Worm (Caenorhabditis elegans) whole organism, L1 larva: Measurements from ENCODE around the gene cutl-3.

Source experiments
- C04F5.9 ChIP-seq: sonication (generic microtip); optimal IDR thresholded peaks from 2 replicates; lab custom pipeline; 2016; ENCODE audit warnings: missing genetic modification characterization, missing compliant biosample characterization
- Y116A8C.19 ChIP-seq: sonication (generic microtip); optimal IDR thresholded peaks from 2 replicates; lab custom pipeline; 2016; ENCODE audit warnings: missing compliant biosample characterization, missing genetic modification characterization, borderline replicate concordance
- alr-1 ChIP-seq: fragments of 200-800 bp; sonication (Bioruptor generic); optimal IDR thresholded peaks from 2 replicates; lab custom pipeline; 2018; ENCODE audit warnings: borderline replicate concordance, mild to moderate bottlenecking, missing genetic modification characterization, missing compliant biosample characterization
- aly-2 ChIP-seq: fragments of 150-350 bp; optimal IDR thresholded peaks from 2 replicates; lab custom pipeline; 2014; ENCODE audit warnings: missing biosample characterization, missing genetic modification characterization
- ama-1 ChIP-seq: fragments of 150-350 bp; optimal IDR thresholded peaks from 2 replicates; lab custom pipeline; 2014
- blmp-1 ChIP-seq: fragments of 150-350 bp; optimal IDR thresholded peaks from 2 replicates; lab custom pipeline; 2014; ENCODE audit warnings: missing biosample characterization, missing genetic modification characterization
- ceh-63 ChIP-seq: fragments of 200-800 bp; sonication (Bioruptor generic); optimal IDR thresholded peaks from 2 replicates; lab custom pipeline; 2018; ENCODE audit warnings: mild to moderate bottlenecking, missing genetic modification characterization, missing compliant biosample characterization
- ceh-8 ChIP-seq: fragments of 200-800 bp; sonication (Bioruptor generic); optimal IDR thresholded peaks from 2 replicates; lab custom pipeline; 2018; ENCODE audit warnings: mild to moderate bottlenecking, missing genetic modification characterization, moderate library complexity, missing compliant biosample characterization
- ceh-82 ChIP-seq, 3 experiments: fragments of 150-350 bp in 1 of 3; sonication (generic microtip) in 2 of 3; optimal IDR thresholded peaks; 2 replicates each; lab custom pipeline; 2014 to 2017; ENCODE audit warnings: missing biosample characterization in 3 of 3, missing genetic modification characterization in 3 of 3
- ceh-90 ChIP-seq: sonication (generic microtip); optimal IDR thresholded peaks from 2 replicates; lab custom pipeline; 2016; ENCODE audit warnings: missing genetic modification characterization, missing compliant biosample characterization
- ces-1 ChIP-seq: fragments of 150-350 bp; optimal IDR thresholded peaks from 2 replicates; lab custom pipeline; 2014; ENCODE audit warnings: missing biosample characterization, missing genetic modification reagents, missing genetic modification characterization
- efl-1 ChIP-seq, 4 experiments: fragments of 150-350 bp; optimal IDR thresholded peaks in 3 of 4; peaks in 1 of 4; 1 replicate in 1 of 4; 2 replicates in 3 of 4; lab custom pipeline; 2014; ENCODE audit warnings: missing biosample characterization in 2 of 4, missing genetic modification characterization in 2 of 4, missing genetic modification reagents in 2 of 4
- efl-3 ChIP-seq: fragments of 200-800 bp; sonication (Bioruptor generic); optimal IDR thresholded peaks from 2 replicates; lab custom pipeline; 2018; ENCODE audit warnings: mild to moderate bottlenecking, missing genetic modification characterization, missing compliant biosample characterization
- egl-27 ChIP-seq, 2 experiments: fragments of 150-350 bp in 1 of 2; sonication (generic microtip); optimal IDR thresholded peaks; 3 replicates each; lab custom pipeline; 2017 to 2018; ENCODE audit warnings: missing biosample characterization in 2 of 2, missing genetic modification characterization in 2 of 2, missing genetic modification reagents in 2 of 2
- elt-2 ChIP-seq: sonication (generic microtip); optimal IDR thresholded peaks from 2 replicates; lab custom pipeline; 2016; ENCODE audit warnings: missing genetic modification characterization, mild to moderate bottlenecking, inconsistent platforms, missing compliant biosample characterization, missing genetic modification reagents
- elt-3 ChIP-seq, 6 experiments: fragments of 150-350 bp in 1 of 6; sonication (generic microtip); optimal IDR thresholded peaks; 2 replicates each; lab custom pipeline; 2017 to 2018; ENCODE audit warnings: missing biosample characterization in 6 of 6, missing genetic modification characterization in 6 of 6, inconsistent platforms in 1 of 6
- fkh-10 ChIP-seq: sonication (generic microtip); optimal IDR thresholded peaks from 2 replicates; lab custom pipeline; 2017; ENCODE audit warnings: missing biosample characterization, missing genetic modification reagents, missing genetic modification characterization
- fkh-4 ChIP-seq: sonication (generic microtip); optimal IDR thresholded peaks from 2 replicates; lab custom pipeline; 2016; ENCODE audit warnings: missing compliant biosample characterization, missing genetic modification characterization, borderline replicate concordance
- fkh-8 ChIP-seq: sonication (generic microtip); optimal IDR thresholded peaks from 2 replicates; lab custom pipeline; 2016; ENCODE audit warnings: mild to moderate bottlenecking, missing genetic modification characterization, missing compliant biosample characterization
- fos-1 ChIP-seq: fragments of 150-350 bp; optimal IDR thresholded peaks from 2 replicates; lab custom pipeline; 2014; ENCODE audit warnings: missing biosample characterization, missing genetic modification characterization
- hlh-17 ChIP-seq: fragments of 200-800 bp; sonication (Bioruptor generic); optimal IDR thresholded peaks from 2 replicates; lab custom pipeline; 2018; ENCODE audit warnings: missing genetic modification characterization, mild to moderate bottlenecking, missing compliant biosample characterization, moderate library complexity, borderline replicate concordance
- hlh-4 ChIP-seq: sonication (generic microtip); optimal IDR thresholded peaks from 2 replicates; lab custom pipeline; 2016; ENCODE audit warnings: mild to moderate bottlenecking, missing genetic modification characterization, missing compliant biosample characterization
- hpl-2 ChIP-seq: fragments of 150-350 bp; optimal IDR thresholded peaks from 2 replicates; lab custom pipeline; 2014; ENCODE audit warnings: missing biosample characterization, missing genetic modification reagents, missing genetic modification characterization
- isw-1 ChIP-seq: fragments of 200-800 bp; sonication (Bioruptor generic); IDR thresholded peaks from 2 replicates; pipeline ENCODE4 v1.3.6; 2022; ENCODE audit warnings: missing genetic modification characterization, missing compliant biosample characterization
- lin-13 ChIP-seq: fragments of 150-350 bp; optimal IDR thresholded peaks from 2 replicates; lab custom pipeline; 2014; ENCODE audit warnings: missing biosample characterization, missing genetic modification reagents, missing genetic modification characterization
- lin-35 ChIP-seq, 2 experiments: fragments of 150-350 bp; optimal IDR thresholded peaks; 2 replicates each; lab custom pipeline; 2014; ENCODE audit warnings: missing biosample characterization in 2 of 2, missing genetic modification characterization in 2 of 2, missing genetic modification reagents in 2 of 2
- lin-39 ChIP-seq: fragments of 150-350 bp; optimal IDR thresholded peaks from 2 replicates; lab custom pipeline; 2014; ENCODE audit warnings: missing biosample characterization, missing genetic modification reagents, missing genetic modification characterization
- lir-3 ChIP-seq: sonication (generic microtip); optimal IDR thresholded peaks from 2 replicates; lab custom pipeline; 2016; ENCODE audit warnings: mild to moderate bottlenecking, missing genetic modification characterization, moderate library complexity, missing compliant biosample characterization; ENCODE audit not compliant: poor library complexity
- mab-9 ChIP-seq: fragments of 200-800 bp; sonication (Bioruptor generic); IDR thresholded peaks from 2 replicates; pipeline ENCODE4 v1.3.6; 2022; ENCODE audit warnings: missing genetic modification reagents, missing genetic modification characterization, missing compliant biosample characterization
- mdl-1 ChIP-seq, 2 experiments: fragments of 150-350 bp; optimal IDR thresholded peaks; 2 replicates each; lab custom pipeline; 2014 to 2017; ENCODE audit warnings: missing biosample characterization in 2 of 2, missing genetic modification characterization in 2 of 2, inconsistent platforms in 1 of 2
- mef-2 ChIP-seq: fragments of 150-350 bp; optimal IDR thresholded peaks from 2 replicates; lab custom pipeline; 2014; ENCODE audit warnings: missing biosample characterization, missing genetic modification characterization
- mep-1 ChIP-seq: fragments of 150-350 bp; optimal IDR thresholded peaks from 2 replicates; lab custom pipeline; 2014; ENCODE audit warnings: missing biosample characterization, missing genetic modification characterization
- nhr-47 ChIP-seq: sonication (generic microtip); optimal IDR thresholded peaks from 2 replicates; lab custom pipeline; 2016; ENCODE audit warnings: mild to moderate bottlenecking, missing genetic modification characterization, moderate library complexity, missing compliant biosample characterization
- nhr-76 ChIP-seq: sonication (generic microtip); optimal IDR thresholded peaks from 2 replicates; lab custom pipeline; 2017; ENCODE audit warnings: missing biosample characterization, missing genetic modification characterization
- nhr-77 ChIP-seq: fragments of 150-350 bp; optimal IDR thresholded peaks from 2 replicates; lab custom pipeline; 2014; ENCODE audit warnings: missing biosample characterization, missing genetic modification characterization
- rnt-1 ChIP-seq: sonication (generic microtip); optimal IDR thresholded peaks from 2 replicates; lab custom pipeline; 2016; ENCODE audit warnings: mild to moderate bottlenecking, missing genetic modification characterization, moderate library complexity, missing compliant biosample characterization
- skn-1 ChIP-seq: fragments of 150-350 bp; optimal IDR thresholded peaks from 2 replicates; lab custom pipeline; 2014; ENCODE audit warnings: missing biosample characterization, missing genetic modification characterization
- snpc-4 ChIP-seq: fragments of 150-350 bp; optimal IDR thresholded peaks from 2 replicates; lab custom pipeline; 2014; ENCODE audit warnings: missing biosample characterization, missing genetic modification characterization
- snu-23 ChIP-seq: sonication (generic microtip); optimal IDR thresholded peaks from 2 replicates; lab custom pipeline; 2016; ENCODE audit warnings: missing genetic modification characterization, missing compliant biosample characterization
- sox-4 ChIP-seq: sonication (generic microtip); optimal IDR thresholded peaks from 2 replicates; lab custom pipeline; 2016; ENCODE audit warnings: missing genetic modification characterization, missing compliant biosample characterization
- sptf-1 ChIP-seq: fragments of 150-350 bp; optimal IDR thresholded peaks from 2 replicates; lab custom pipeline; 2014; ENCODE audit warnings: missing biosample characterization, missing genetic modification characterization
- tbx-2 ChIP-seq: sonication (generic microtip); optimal IDR thresholded peaks from 2 replicates; lab custom pipeline; 2016; ENCODE audit warnings: missing genetic modification characterization, missing compliant biosample characterization
- unc-130 ChIP-seq: fragments of 150-350 bp; optimal IDR thresholded peaks from 2 replicates; lab custom pipeline; 2017; ENCODE audit warnings: missing biosample characterization, missing genetic modification characterization, inconsistent platforms
- unc-30 ChIP-seq: sonication (generic microtip); optimal IDR thresholded peaks from 2 replicates; lab custom pipeline; 2017; ENCODE audit warnings: missing biosample characterization, missing genetic modification characterization
- unc-86 ChIP-seq: sonication (generic microtip); optimal IDR thresholded peaks from 2 replicates; lab custom pipeline; 2016; ENCODE audit warnings: missing genetic modification characterization, missing compliant biosample characterization
- unc-98 ChIP-seq: fragments of 200-800 bp; sonication (Bioruptor generic); IDR thresholded peaks from 2 replicates; pipeline ENCODE4 v1.3.6; 2022; ENCODE audit warnings: missing genetic modification characterization, missing compliant biosample characterization
- vab-15 ChIP-seq: sonication (generic microtip); optimal IDR thresholded peaks from 2 replicates; lab custom pipeline; 2017; ENCODE audit warnings: missing genotype, mild to moderate bottlenecking, missing genetic modification characterization, missing compliant biosample characterization
- zip-4 ChIP-seq: fragments of 200-800 bp; sonication (Bioruptor generic); optimal IDR thresholded peaks from 2 replicates; lab custom pipeline; 2018; ENCODE audit warnings: mild to moderate bottlenecking, missing genetic modification characterization, moderate library complexity, missing compliant biosample characterization
- ztf-4 ChIP-seq: fragments of 150-350 bp; optimal IDR thresholded peaks from 2 replicates; lab custom pipeline; 2014; ENCODE audit warnings: missing biosample characterization, missing genetic modification characterization

cutl-3 gene

DNA sequence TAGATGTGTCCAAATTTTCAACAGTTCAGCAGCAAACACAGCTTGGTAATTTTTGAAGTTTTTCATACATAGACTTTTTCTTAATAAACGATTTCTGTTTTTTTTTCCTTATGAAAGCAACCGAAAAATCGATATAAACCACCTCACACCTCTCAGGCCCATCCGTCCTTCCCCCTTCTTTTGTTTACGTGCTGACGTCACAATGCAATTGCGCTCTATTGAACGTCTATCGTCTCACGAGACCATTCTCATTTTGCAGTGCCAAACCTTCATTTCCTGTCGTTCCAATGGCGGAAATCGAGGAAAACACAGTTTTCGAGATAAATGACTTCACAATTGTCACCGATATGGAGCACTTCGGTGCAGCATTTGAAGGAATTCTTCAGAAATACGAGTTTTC is 15.7 kb downstream of the cutl-3 start, which contains the start of gene rbg-1 (continued):
- TF ChIP-seq lir-3 = peak; percentile 21
- TF ChIP-seq elt-2 (tag; lab: Kevin White, UChicago) = peak; percentile 1
- TF ChIP-seq efl-1 (optimal IDR thresholded peaks at IDR 0.05; lab: Kevin White, UChicago) = peak; percentile 47 to 58
- TF ChIP-seq efl-1 (GFP tag; optimal IDR thresholded peaks at IDR 0.05 in 1 of 2; lab: Kevin White, UChicago) = peak; percentile 22 to 95
- no peak for TF ChIP-seq fkh-4
- TF ChIP-seq ama-1 (lab: Kevin White, UChicago) = peak; percentile 5
- TF ChIP-seq egl-27 (tag; optimal IDR thresholded peaks at IDR 0.05; lab: Kevin White, UChicago) = no peak
- TF ChIP-seq lin-35 (GFP tag; optimal IDR thresholded peaks at IDR 0.05; lab: Kevin White, UChicago) = peak; percentile 57 to 84
- TF ChIP-seq vab-15 = no peak
- no peak for TF ChIP-seq nhr-77 (tag; lab: Kevin White, UChicago)
- peak; percentile 88 for TF ChIP-seq snu-23 (GFP tag; lab: Kevin White, UChicago)
- TF ChIP-seq hlh-17 (GFP tag; lab: Kevin White, UChicago) = no peak
- peak in 2 of 3 experiments; percentile 39 to 77 for TF ChIP-seq ceh-82 (tag; optimal IDR thresholded peaks at IDR 0.05; lab: Kevin White, UChicago)
- peak; percentile 10 for TF ChIP-seq mef-2 (tag; lab: Kevin White, UChicago)
- no peak for TF ChIP-seq zip-4 (GFP tag; lab: Kevin White, UChicago)
- peak; percentile 66 for TF ChIP-seq fkh-8 (tag; lab: Kevin White, UChicago)
- peak; percentile 53 for TF ChIP-seq unc-86 (tag; lab: Kevin White, UChicago)
- peak; percentile 64 for TF ChIP-seq snpc-4
- no peak for TF ChIP-seq lin-39 (tag; lab: Kevin White, UChicago)
- no peak for TF ChIP-seq C04F5.9
- TF ChIP-seq aly-2 (tag; lab: Kevin White, UChicago) = no peak
- TF ChIP-seq nhr-47 (tag; lab: Kevin White, UChicago) = peak; percentile 65
- peak in 2 of 6 experiments; percentile 41 to 55 for TF ChIP-seq elt-3 (tag; optimal IDR thresholded peaks at IDR 0.05; lab: Kevin White, UChicago)
- no peak for TF ChIP-seq mab-9
- TF ChIP-seq ces-1 = no peak
- no peak for TF ChIP-seq unc-30
- TF ChIP-seq sox-4 (tag; lab: Kevin White, UChicago) = no peak
- peak; percentile 13 for TF ChIP-seq fkh-10
- no peak for TF ChIP-seq hlh-4 (tag; lab: Kevin White, UChicago)
- TF ChIP-seq lin-13 (GFP tag; lab: Kevin White, UChicago) = peak; percentile 68
- TF ChIP-seq unc-130 (tag; lab: Kevin White, UChicago) = peak; percentile 82
- TF ChIP-seq ztf-4 = no peak
- no peak for TF ChIP-seq unc-98 (GFP tag; lab: Robert Waterston, UW)
- no peak for TF ChIP-seq efl-3 (GFP tag; lab: Kevin White, UChicago)
- TF ChIP-seq sptf-1 (tag; lab: Kevin White, UChicago) = no peak
- no peak for TF ChIP-seq nhr-76
- peak; percentile 40; the same call in 1 of the 2 replicates for TF ChIP-seq isw-1 (GFP tag; lab: Robert Waterston, UW)
- TF ChIP-seq ceh-63 = no peak
- TF ChIP-seq blmp-1 (tag; lab: Kevin White, UChicago) = peak; percentile 73
- TF ChIP-seq hpl-2 = peak; percentile 11
- TF ChIP-seq fos-1 = peak; percentile 8
- TF ChIP-seq rnt-1 (tag; lab: Kevin White, UChicago) = peak; percentile 78
- peak; percentile 61 for TF ChIP-seq tbx-2 (tag; lab: Kevin White, UChicago)
- no peak for TF ChIP-seq alr-1
- TF ChIP-seq mdl-1 (tag; optimal IDR thresholded peaks at IDR 0.05; lab: Kevin White, UChicago) = peak in 1 of 2 experiments; percentile 80
- no peak for TF ChIP-seq Y116A8C.19 (tag; lab: Kevin White, UChicago)
- TF ChIP-seq ceh-90 (tag; lab: Kevin White, UChicago) = no peak
- peak; percentile 89 for TF ChIP-seq mep-1 (tag; lab: Kevin White, UChicago)
- no peak for TF ChIP-seq ceh-8
- peak; percentile 54 for TF ChIP-seq skn-1 (tag; lab: Kevin White, UChicago)
